Fruit fly (Drosophila melanogaster) whole organism, pupa: ENCODE data around the gene Tsr1.

Experiments used
- CG10348 ChIP-seq: fragments of 200-800 bp; sonication (Bioruptor generic); IDR thresholded peaks from 2 replicates; pipeline ENCODE4 v1.3.6; 2022; ENCODE audit warnings: missing biosample characterization, missing genetic modification characterization
- CG14655 ChIP-seq: fragments of 200-800 bp; sonication (Bioruptor generic); optimal IDR thresholded peaks from 3 replicates; lab custom pipeline; 2017; ENCODE audit warnings: mild to moderate bottlenecking, missing biosample characterization, missing genetic modification reagents, missing genetic modification characterization
- CG4496 ChIP-seq: fragments of 200-800 bp; sonication (Bioruptor generic); IDR thresholded peaks from 3 replicates; pipeline ENCODE4 v1.3.6; 2022; ENCODE audit warnings: missing biosample characterization, missing genetic modification characterization
- CG8301 ChIP-seq: fragments of 200-800 bp; sonication (Bioruptor generic); optimal IDR thresholded peaks from 2 replicates; lab custom pipeline; 2018; ENCODE audit warnings: missing biosample characterization, mild to moderate bottlenecking, missing genetic modification characterization
- D1 ChIP-seq: fragments of 200-800 bp; sonication (Bioruptor generic); optimal IDR thresholded peaks from 2 replicates; lab custom pipeline; 2018; ENCODE audit warnings: missing biosample characterization, mild to moderate bottlenecking, missing genetic modification characterization, moderate library complexity
- Ets98B ChIP-seq: fragments of 200-800 bp; sonication (Bioruptor generic); IDR thresholded peaks from 2 replicates; pipeline ENCODE4 v1.3.6; 2022; ENCODE audit warnings: missing biosample characterization, missing genetic modification characterization

DNA sequence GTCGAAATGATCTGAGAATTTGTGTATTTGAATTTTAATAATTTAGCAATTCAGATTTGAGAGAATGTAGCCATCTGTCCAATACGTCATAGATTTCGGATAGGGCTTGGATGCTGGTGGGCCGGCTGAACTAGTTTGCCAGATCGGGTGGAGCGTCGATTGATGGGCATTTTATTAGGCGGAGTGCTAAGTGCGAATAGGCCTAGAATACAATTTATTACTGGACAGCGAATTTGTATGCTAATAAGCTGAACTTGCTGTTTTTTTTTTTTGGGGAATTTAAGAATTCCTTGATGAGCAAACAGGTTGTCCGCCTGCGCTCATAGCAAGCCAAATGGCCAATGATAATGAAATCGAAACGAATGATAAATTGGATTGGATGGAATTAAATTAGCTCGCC lies 35.8 kb upstream of the Tsr1 start:
- TF ChIP-seq Ets98B, result no peak
- no peak for TF ChIP-seq CG8301 (tag; lab: Kevin White, UChicago)
- TF ChIP-seq CG14655, result no peak
- no peak for TF ChIP-seq D1 (tag; lab: Kevin White, UChicago)
- TF ChIP-seq CG10348, result no peak
- no peak for TF ChIP-seq CG4496 (GFP tag; lab: Robert Waterston, UW)
